Fruit fly (Drosophila melanogaster) whole organism, embryonic: ENCODE measurements around the gene Frq2.

ENCODE experiments used
- Ada2b ChIP-seq: fragments of 200-800 bp; sonication (Bioruptor generic); IDR thresholded peaks from 2 replicates; pipeline ENCODE4 v1.3.6; 2022; ENCODE audit warnings: missing biosample characterization, missing genetic modification characterization
- Bteb2 ChIP-seq: fragments of 200-800 bp; sonication (Bioruptor generic); optimal IDR thresholded peaks from 2 replicates; lab custom pipeline; 2016; ENCODE audit warnings: missing biosample characterization, missing genetic modification characterization
- CG11695 ChIP-seq: fragments of 200-800 bp; sonication (Bioruptor generic); IDR thresholded peaks from 3 replicates; pipeline ENCODE4 v1.3.6; 2022; ENCODE audit warnings: missing biosample characterization, missing genetic modification characterization
- CG12236 ChIP-seq: fragments of 200-800 bp; sonication (Bioruptor generic); optimal IDR thresholded peaks from 2 replicates; lab custom pipeline; 2016; ENCODE audit warnings: missing biosample characterization, missing genetic modification characterization
- CG13894 ChIP-seq: fragments of 200-800 bp; sonication (Bioruptor generic); optimal IDR thresholded peaks from 3 replicates; lab custom pipeline; 2018; ENCODE audit warnings: missing biosample characterization, mild to moderate bottlenecking, missing genetic modification characterization, moderate library complexity
- CG14050 ChIP-seq: fragments of 200-800 bp; sonication (Bioruptor generic); IDR thresholded peaks from 3 replicates; pipeline ENCODE4 v1.3.6; 2022; ENCODE audit warnings: missing biosample characterization, missing genetic modification characterization
- CG14667 ChIP-seq: fragments of 200-800 bp; sonication (Bioruptor generic); IDR thresholded peaks from 2 replicates; pipeline ENCODE4 v1.3.6; 2022; ENCODE audit warnings: missing biosample characterization, missing genetic modification characterization
- CG14710 ChIP-seq: fragments of 200-800 bp; sonication (Bioruptor generic); optimal IDR thresholded peaks from 3 replicates; lab custom pipeline; 2019; ENCODE audit warnings: missing biosample characterization, mild to moderate bottlenecking, missing genetic modification characterization, moderate library complexity
- CG15696 ChIP-seq: fragments of 200-800 bp; sonication (Bioruptor generic); optimal IDR thresholded peaks from 2 replicates; lab custom pipeline; 2019; ENCODE audit warnings: missing biosample characterization, mild to moderate bottlenecking, missing genetic modification characterization, moderate library complexity
- CG16815 ChIP-seq: fragments of 200-800 bp; sonication (Bioruptor generic); optimal IDR thresholded peaks from 3 replicates; lab custom pipeline; 2017; ENCODE audit warnings: missing biosample characterization, mild to moderate bottlenecking, missing genetic modification characterization
- CG17361 ChIP-seq: fragments of 200-800 bp; sonication (Bioruptor generic); IDR thresholded peaks from 3 replicates; pipeline ENCODE4 v1.3.6; 2022; ENCODE audit warnings: missing biosample characterization, missing genetic modification characterization
- CG17568 ChIP-seq: fragments of 200-800 bp; sonication (Bioruptor generic); optimal IDR thresholded peaks from 2 replicates; lab custom pipeline; 2018; ENCODE audit warnings: missing biosample characterization, mild to moderate bottlenecking, missing genetic modification characterization, moderate library complexity
- CG2678 ChIP-seq: fragments of 200-800 bp; sonication (Bioruptor generic); optimal IDR thresholded peaks from 3 replicates; lab custom pipeline; 2019; ENCODE audit warnings: missing biosample characterization, mild to moderate bottlenecking, missing genetic modification characterization, moderate library complexity
- CG3281 ChIP-seq: fragments of 200-800 bp; sonication (Bioruptor generic); optimal IDR thresholded peaks from 3 replicates; lab custom pipeline; 2017; ENCODE audit warnings: missing biosample characterization, mild to moderate bottlenecking, missing genetic modification characterization
- CG3726 ChIP-seq: fragments of 200-800 bp; sonication (Bioruptor generic); IDR thresholded peaks from 3 replicates; pipeline ENCODE4, ENCODE4 v1.3.6; 2022; ENCODE audit warnings: missing biosample characterization, missing genetic modification characterization
- CG4282 ChIP-seq: fragments of 200-800 bp; sonication (Bioruptor generic); optimal IDR thresholded peaks from 2 replicates; lab custom pipeline; 2016; ENCODE audit warnings: missing biosample characterization, missing genetic modification characterization
- CG4730 ChIP-seq: fragments of 200-800 bp; sonication (Bioruptor generic); IDR thresholded peaks from 2 replicates; pipeline ENCODE4 v1.3.6; 2022; ENCODE audit warnings: missing biosample characterization, missing genetic modification characterization
- CG6683 ChIP-seq: fragments of 200-800 bp; sonication (Bioruptor generic); optimal IDR thresholded peaks from 2 replicates; lab custom pipeline; 2017; ENCODE audit warnings: missing biosample characterization, mild to moderate bottlenecking, missing genetic modification characterization, missing genetic modification reagents
- CG7745 ChIP-seq: fragments of 200-800 bp; sonication (Bioruptor generic); optimal IDR thresholded peaks from 2 replicates; lab custom pipeline; 2018; ENCODE audit warnings: missing biosample characterization, mild to moderate bottlenecking, missing genetic modification characterization, moderate library complexity
- CG8359 ChIP-seq: fragments of 200-800 bp; sonication (Bioruptor generic); optimal IDR thresholded peaks from 2 replicates; lab custom pipeline; 2017; ENCODE audit warnings: missing biosample characterization, mild to moderate bottlenecking, missing genetic modification characterization, borderline replicate concordance
- CG9876 ChIP-seq: fragments of 200-800 bp; sonication (Bioruptor generic); optimal IDR thresholded peaks from 2 replicates; lab custom pipeline; 2016; ENCODE audit warnings: missing biosample characterization, missing genetic modification characterization
- D ChIP-seq, 2 experiments: fragments of 200-800 bp in 1 of 2; fragments of >200 bp in 1 of 2; sonication (Bioruptor generic) in 1 of 2; optimal IDR thresholded peaks; 2 replicates in 1 of 2; 3 replicates in 1 of 2; lab custom pipeline; 2017; ENCODE audit warnings: mild to moderate bottlenecking in 1 of 2, missing biosample characterization in 1 of 2, missing genetic modification characterization in 1 of 2, missing genetic modification reagents in 1 of 2
- Fer2 ChIP-seq: fragments of 200-800 bp; sonication (Bioruptor generic); optimal IDR thresholded peaks from 2 replicates; lab custom pipeline; 2018; ENCODE audit warnings: missing biosample characterization, mild to moderate bottlenecking, missing genetic modification characterization, moderate library complexity
- Fer3 ChIP-seq: fragments of 200-800 bp; sonication (Bioruptor generic); optimal IDR thresholded peaks from 2 replicates; lab custom pipeline; 2018; ENCODE audit warnings: missing biosample characterization, mild to moderate bottlenecking, missing genetic modification characterization, moderate library complexity
- Hey ChIP-seq: fragments of 200-800 bp; sonication (Bioruptor generic); optimal IDR thresholded peaks from 3 replicates; lab custom pipeline; 2018; ENCODE audit warnings: missing biosample characterization, mild to moderate bottlenecking, missing genetic modification characterization
- MESR4 ChIP-seq: fragments of 200-800 bp; sonication (Bioruptor generic); optimal IDR thresholded peaks from 2 replicates; lab custom pipeline; 2018; ENCODE audit warnings: missing biosample characterization, mild to moderate bottlenecking, missing genetic modification characterization, moderate library complexity
- Mad ChIP-seq: fragments of 200-800 bp; sonication (Bioruptor generic); optimal IDR thresholded peaks from 2 replicates; lab custom pipeline; 2016; ENCODE audit warnings: missing biosample characterization, missing genetic modification characterization
- Max ChIP-seq: fragments of 200-800 bp; sonication (Bioruptor generic); optimal IDR thresholded peaks from 2 replicates; lab custom pipeline; 2016; ENCODE audit warnings: missing biosample characterization, mild to moderate bottlenecking, missing genetic modification characterization
- Mes4 ChIP-seq: fragments of 200-800 bp; sonication (Bioruptor generic); optimal IDR thresholded peaks from 2 replicates; lab custom pipeline; 2016; ENCODE audit warnings: missing biosample characterization, missing genetic modification characterization
- Nf-YA ChIP-seq: fragments of 200-800 bp; sonication (Bioruptor generic); IDR thresholded peaks from 2 replicates; pipeline ENCODE4 v1.3.6; 2022; ENCODE audit warnings: missing biosample characterization, missing genetic modification characterization
- abd-A ChIP-seq: fragments of 200-800 bp; sonication (Bioruptor generic); optimal IDR thresholded peaks from 3 replicates; lab custom pipeline; 2019; ENCODE audit warnings: missing biosample characterization, mild to moderate bottlenecking, missing genetic modification characterization, moderate library complexity
- ara ChIP-seq: fragments of 200-800 bp; sonication (Bioruptor generic); IDR thresholded peaks from 2 replicates; pipeline ENCODE4 v1.3.6; 2022; ENCODE audit warnings: missing biosample characterization, missing genetic modification characterization
- cas ChIP-seq: fragments of 200-800 bp; sonication (Bioruptor generic); IDR thresholded peaks from 2 replicates; pipeline ENCODE4 v1.3.6; 2022; ENCODE audit warnings: missing biosample characterization, missing genetic modification characterization
- crc ChIP-seq: fragments of 200-800 bp; sonication (Bioruptor generic); optimal IDR thresholded peaks from 2 replicates; lab custom pipeline; 2016; ENCODE audit warnings: missing biosample characterization, missing genetic modification characterization
- crol ChIP-seq: fragments of 200-800 bp; sonication (Bioruptor generic); IDR thresholded peaks from 2 replicates; pipeline ENCODE4 v1.3.6; 2022; ENCODE audit warnings: missing biosample characterization, missing genetic modification characterization
- esg ChIP-seq: fragments of 200-800 bp; sonication (Bioruptor generic); conservative IDR thresholded peaks from 2 replicates; pipeline ENCODE4 v1.3.6; 2022; ENCODE audit warnings: missing biosample characterization, missing genetic modification characterization
- ewg ChIP-seq: fragments of 200-800 bp; sonication (Bioruptor generic); optimal IDR thresholded peaks from 3 replicates; lab custom pipeline; 2017; ENCODE audit warnings: mild to moderate bottlenecking, missing biosample characterization, missing genetic modification reagents, missing genetic modification characterization
- ftz-f1 ChIP-seq: fragments of 200-800 bp; sonication (Bioruptor generic); optimal IDR thresholded peaks from 2 replicates; lab custom pipeline; 2016; ENCODE audit warnings: missing biosample characterization, missing genetic modification characterization
- gce ChIP-seq: fragments of 200-800 bp; sonication (Bioruptor generic); IDR thresholded peaks from 3 replicates; pipeline ENCODE4 v1.3.6; 2022; ENCODE audit warnings: missing biosample characterization, missing genetic modification characterization
- gem ChIP-seq: fragments of 200-800 bp; sonication (Bioruptor generic); optimal IDR thresholded peaks from 2 replicates; lab custom pipeline; 2019; ENCODE audit warnings: missing biosample characterization, mild to moderate bottlenecking, missing genetic modification characterization, moderate library complexity
- lola ChIP-seq, 3 experiments: fragments of >200 bp in 2 of 3; fragments of 200-800 bp in 1 of 3; sonication (Bioruptor generic) in 1 of 3; optimal IDR thresholded peaks; 2 replicates each; lab custom pipeline; 2017 to 2019; ENCODE audit warnings: missing biosample characterization in 3 of 3, missing genetic modification characterization in 3 of 3, mild to moderate bottlenecking in 1 of 3, moderate library complexity in 1 of 3
- otp ChIP-seq: fragments of 200-800 bp; sonication (Bioruptor generic); IDR thresholded peaks from 3 replicates; pipeline ENCODE4, ENCODE4 v1.3.6; 2022; ENCODE audit warnings: missing biosample characterization, missing genetic modification characterization
- pros ChIP-seq: fragments of 200-800 bp; sonication (Bioruptor generic); optimal IDR thresholded peaks from 3 replicates; lab custom pipeline; 2019; ENCODE audit warnings: missing biosample characterization, mild to moderate bottlenecking, missing genetic modification characterization, moderate library complexity
- pum ChIP-seq: fragments of 200-800 bp; sonication (Bioruptor generic); optimal IDR thresholded peaks from 2 replicates; lab custom pipeline; 2016; ENCODE audit warnings: missing biosample characterization, missing genetic modification characterization
- pzg ChIP-seq: fragments of 200-800 bp; sonication (Bioruptor generic); optimal IDR thresholded peaks from 3 replicates; lab custom pipeline; 2018; ENCODE audit warnings: missing biosample characterization, mild to moderate bottlenecking, missing genetic modification characterization, moderate library complexity
- rib ChIP-seq: fragments of 200-800 bp; sonication (Bioruptor generic); IDR thresholded peaks from 2 replicates; pipeline ENCODE4 v1.3.6; 2022; ENCODE audit warnings: missing biosample characterization, missing genetic modification characterization
- ro ChIP-seq: fragments of 200-800 bp; sonication (Bioruptor generic); IDR thresholded peaks from 2 replicates; pipeline ENCODE4 v1.3.6; 2022; ENCODE audit warnings: missing biosample characterization, missing genetic modification characterization
- unc-4 ChIP-seq: fragments of 200-800 bp; sonication (Bioruptor generic); IDR thresholded peaks from 2 replicates; pipeline ENCODE4 v1.3.6; 2022; ENCODE audit warnings: missing biosample characterization, missing genetic modification characterization; ENCODE audit not compliant: partially characterized antibody
- zen ChIP-seq: fragments of 200-800 bp; sonication (Bioruptor generic); optimal IDR thresholded peaks from 3 replicates; lab custom pipeline; 2018; ENCODE audit warnings: missing biosample characterization, mild to moderate bottlenecking, missing genetic modification characterization, moderate library complexity

Frq2 gene

DNA sequence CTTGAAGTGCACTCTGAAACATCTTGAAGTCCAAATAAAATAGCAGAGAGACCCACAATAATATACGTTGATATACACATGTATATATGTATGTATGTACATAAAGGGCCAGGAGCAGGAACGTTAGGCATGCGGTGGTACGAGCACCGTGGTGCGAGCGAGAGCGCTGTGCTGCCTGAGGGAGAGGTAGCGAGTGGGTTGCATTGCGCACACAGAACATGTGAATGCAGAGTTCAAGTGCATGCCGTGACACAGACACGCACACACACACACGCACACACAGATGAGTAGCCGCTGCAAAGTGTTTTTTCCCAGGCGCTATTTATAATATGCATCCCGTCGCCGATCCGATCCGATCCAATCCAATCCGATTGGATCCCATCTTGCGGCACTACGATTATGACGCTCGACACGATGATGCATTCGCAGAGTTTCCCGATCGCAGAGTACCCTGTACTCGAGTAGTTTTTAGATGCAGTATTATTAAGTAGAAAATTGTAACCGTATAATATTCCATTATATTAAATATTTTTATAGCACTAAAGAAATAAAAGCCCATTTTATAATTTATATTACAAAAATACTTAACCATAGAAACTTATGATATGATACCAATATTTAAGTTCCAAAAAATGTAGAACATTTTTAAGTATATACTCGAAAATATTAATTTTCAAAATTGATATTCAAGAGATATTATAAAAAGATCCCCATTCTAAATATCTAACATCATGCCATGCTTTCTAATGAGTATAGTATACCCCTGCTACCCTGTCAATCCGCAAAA lies 30.9 kb downstream of the Frq2 start:
- TF ChIP-seq zen (tag; lab: Kevin White, UChicago), result no peak
- no peak for TF ChIP-seq CG3726 (GFP tag; lab: Robert Waterston, UW)
- TF ChIP-seq CG14667 (GFP tag; lab: Robert Waterston, UW), result no peak
- no peak for TF ChIP-seq unc-4 (GFP tag; lab: Robert Waterston, UW)
- TF ChIP-seq CG12236 (GFP tag; lab: Kevin White, UChicago), result no peak
- TF ChIP-seq CG14050 (GFP tag; lab: Robert Waterston, UW), result no peak
- TF ChIP-seq pros (GFP tag; lab: Kevin White, UChicago), result no peak
- no peak for TF ChIP-seq abd-A (tag; lab: Kevin White, UChicago)
- no peak for TF ChIP-seq esg (GFP tag; lab: Robert Waterston, UW)
- TF ChIP-seq ara (GFP tag; lab: Robert Waterston, UW), result no peak
- no peak for TF ChIP-seq CG6683 (GFP tag; lab: Kevin White, UChicago)
- TF ChIP-seq Hey (tag; lab: Kevin White, UChicago), result no peak
- TF ChIP-seq CG17361 (GFP tag; lab: Robert Waterston, UW), result peak; percentile 80
- TF ChIP-seq otp (GFP tag; lab: Robert Waterston, UW), result no peak
- peak in 1 of 3 experiments; percentile 79 for TF ChIP-seq lola (GFP tag; optimal IDR thresholded peaks at IDR 0.05; lab: Kevin White, UChicago)
- no peak for TF ChIP-seq Max (GFP tag; lab: Kevin White, UChicago)
- TF ChIP-seq Bteb2, result no peak
- TF ChIP-seq CG2678, result no peak
- TF ChIP-seq D (optimal IDR thresholded peaks at IDR 0.05; lab: Kevin White, UChicago), result no peak
- TF ChIP-seq D (GFP tag; optimal IDR thresholded peaks at IDR 0.05; lab: Kevin White, UChicago), result peak; percentile 27
- no peak for TF ChIP-seq Mad (GFP tag; lab: Kevin White, UChicago)
- peak; percentile 28 for TF ChIP-seq CG16815 (GFP tag; lab: Kevin White, UChicago)
- TF ChIP-seq CG3281 (GFP tag; lab: Kevin White, UChicago), result no peak
- no peak for TF ChIP-seq CG4730 (GFP tag; lab: Robert Waterston, UW)
- no peak for TF ChIP-seq Fer2
- TF ChIP-seq CG4282, result no peak
- no peak for TF ChIP-seq ewg
- TF ChIP-seq rib, result no peak
- TF ChIP-seq CG14710 (tag; lab: Kevin White, UChicago), result peak; percentile 50
- TF ChIP-seq Fer3 (tag; lab: Kevin White, UChicago), result no peak
- no peak for TF ChIP-seq Mes4
- peak; percentile 59 for TF ChIP-seq gem (tag; lab: Kevin White, UChicago)
- TF ChIP-seq ro (GFP tag; lab: Robert Waterston, UW), result no peak
- no peak for TF ChIP-seq MESR4 (GFP tag; lab: Kevin White, UChicago)
- no peak for TF ChIP-seq CG9876 (GFP tag; lab: Kevin White, UChicago)
- TF ChIP-seq Ada2b (GFP tag; lab: Robert Waterston, UW), result no peak
- TF ChIP-seq cas (GFP tag; lab: Robert Waterston, UW), result no peak
- no peak for TF ChIP-seq crol (GFP tag; lab: Robert Waterston, UW)
- TF ChIP-seq pzg (GFP tag; lab: Kevin White, UChicago), result no peak
- TF ChIP-seq pum (GFP tag; lab: Kevin White, UChicago), result no peak
- TF ChIP-seq CG11695 (GFP tag; lab: Robert Waterston, UW), result no peak
- TF ChIP-seq ftz-f1, result no peak
- TF ChIP-seq CG17568 (GFP tag; lab: Kevin White, UChicago), result no peak
- no peak for TF ChIP-seq CG13894 (tag; lab: Kevin White, UChicago)
- no peak for TF ChIP-seq CG8359
- TF ChIP-seq Nf-YA (GFP tag; lab: Robert Waterston, UW), result no peak
- no peak for TF ChIP-seq crc (GFP tag; lab: Kevin White, UChicago)
- TF ChIP-seq CG7745 (tag; lab: Kevin White, UChicago), result no peak
- TF ChIP-seq gce (GFP tag; lab: Robert Waterston, UW), result no peak
- TF ChIP-seq CG15696 (tag; lab: Kevin White, UChicago), result peak; percentile 65
